Fruit fly (Drosophila melanogaster) whole organism, embryonic: ENCODE measurements around the gene Src64B.
A peak's percentile ranks its signal among the peaks of the same experiment; 100 is the strongest.

Experiments
- Abd-B ChIP-seq: fragments of 200-800 bp; sonication (Bioruptor generic); optimal IDR thresholded peaks from 2 replicates; lab custom pipeline; 2018; ENCODE audit warnings: missing biosample characterization, mild to moderate bottlenecking, missing genetic modification characterization, moderate library complexity
- Adf1 ChIP-seq: fragments of 200-800 bp; sonication (Bioruptor generic); IDR thresholded peaks from 2 replicates; pipeline ENCODE4 v1.3.6; 2022; ENCODE audit warnings: missing biosample characterization, missing genetic modification characterization
- BEAF-32 ChIP-seq: fragments of 200-800 bp; sonication (Bioruptor generic); optimal IDR thresholded peaks from 3 replicates; lab custom pipeline; 2017; ENCODE audit warnings: missing biosample characterization, missing genetic modification characterization, mild to moderate bottlenecking, moderate library complexity, missing genetic modification reagents
- Bteb2 ChIP-seq: fragments of 200-800 bp; sonication (Bioruptor generic); optimal IDR thresholded peaks from 2 replicates; lab custom pipeline; 2016; ENCODE audit warnings: missing biosample characterization, missing genetic modification characterization
- CG10321 ChIP-seq: fragments of 200-800 bp; sonication (Bioruptor generic); IDR thresholded peaks from 2 replicates; pipeline ENCODE4 v1.3.6; 2022; ENCODE audit warnings: missing biosample characterization, missing genetic modification characterization
- CG12104 ChIP-seq: fragments of 200-800 bp; sonication (Bioruptor generic); optimal IDR thresholded peaks from 3 replicates; lab custom pipeline; 2016; ENCODE audit warnings: missing biosample characterization, missing genetic modification characterization
- CG12219 ChIP-seq: fragments of 200-800 bp; sonication (Bioruptor generic); optimal IDR thresholded peaks from 3 replicates; lab custom pipeline; 2018; ENCODE audit warnings: missing biosample characterization, mild to moderate bottlenecking, missing genetic modification characterization
- CG12236 ChIP-seq: fragments of 200-800 bp; sonication (Bioruptor generic); optimal IDR thresholded peaks from 2 replicates; lab custom pipeline; 2016; ENCODE audit warnings: missing biosample characterization, missing genetic modification characterization
- CG13296 ChIP-seq: fragments of 200-800 bp; sonication (Bioruptor generic); optimal IDR thresholded peaks from 3 replicates; lab custom pipeline; 2018; ENCODE audit warnings: missing biosample characterization, mild to moderate bottlenecking, missing genetic modification characterization
- CG1529 ChIP-seq: fragments of 200-800 bp; sonication (Bioruptor generic); optimal IDR thresholded peaks from 3 replicates; lab custom pipeline; 2018; ENCODE audit warnings: missing biosample characterization, missing genetic modification characterization
- CG15601 ChIP-seq: fragments of 200-800 bp; sonication (Bioruptor generic); optimal IDR thresholded peaks from 3 replicates; lab custom pipeline; 2019; ENCODE audit warnings: missing biosample characterization, mild to moderate bottlenecking, missing genetic modification characterization, moderate library complexity
- CG2875 ChIP-seq: fragments of 200-800 bp; sonication (Bioruptor generic); optimal IDR thresholded peaks from 2 replicates; lab custom pipeline; 2017; ENCODE audit warnings: missing biosample characterization, mild to moderate bottlenecking, missing genetic modification characterization, missing genetic modification reagents
- CG34224 ChIP-seq: fragments of 200-800 bp; sonication (Bioruptor generic); IDR thresholded peaks from 3 replicates; pipeline ENCODE4 v1.3.6; 2022; ENCODE audit warnings: missing biosample characterization, missing genetic modification characterization; ENCODE audit not compliant: partially characterized antibody
- CG4360 ChIP-seq: fragments of 200-800 bp; sonication (Bioruptor generic); IDR thresholded peaks from 2 replicates; pipeline ENCODE4 v1.3.6; 2022; ENCODE audit warnings: missing biosample characterization, missing genetic modification characterization
- CG4404 ChIP-seq: fragments of 200-800 bp; sonication (Bioruptor generic); IDR thresholded peaks from 2 replicates; pipeline ENCODE4 v1.3.6; 2022; ENCODE audit warnings: missing biosample characterization, missing genetic modification characterization
- CG6791 ChIP-seq: fragments of 200-800 bp; sonication (Bioruptor generic); IDR thresholded peaks from 3 replicates; pipeline ENCODE4 v1.3.6; 2022; ENCODE audit warnings: missing biosample characterization, missing genetic modification characterization; ENCODE audit not compliant: partially characterized antibody
- CG8290 ChIP-seq, 3 experiments: fragments of 200-800 bp; sonication (Bioruptor generic); optimal IDR thresholded peaks; 2 replicates each; lab custom pipeline; 2016 to 2019; ENCODE audit warnings: missing biosample characterization in 3 of 3, missing genetic modification characterization in 3 of 3, mild to moderate bottlenecking in 2 of 3, moderate library complexity in 1 of 3
- CG8765 ChIP-seq: fragments of 200-800 bp; sonication (Bioruptor generic); IDR thresholded peaks from 2 replicates; pipeline ENCODE4 v1.3.6; 2022; ENCODE audit warnings: missing biosample characterization, missing genetic modification characterization
- CTCF ChIP-seq: fragments of 200-800 bp; sonication (Bioruptor generic); optimal IDR thresholded peaks from 2 replicates; lab custom pipeline; 2017; ENCODE audit warnings: missing biosample characterization, mild to moderate bottlenecking, missing genetic modification characterization, moderate library complexity
- Dad ChIP-seq: fragments of 200-800 bp; sonication (Bioruptor generic); optimal IDR thresholded peaks from 3 replicates; lab custom pipeline; 2016; ENCODE audit warnings: missing biosample characterization, missing genetic modification characterization
- Dip2 ChIP-seq: fragments of 200-800 bp; sonication (Bioruptor generic); IDR thresholded peaks from 2 replicates; pipeline ENCODE4 v1.3.6; 2022; ENCODE audit warnings: missing biosample characterization, missing genetic modification characterization
- H15 ChIP-seq: fragments of 200-800 bp; sonication (Bioruptor generic); IDR thresholded peaks from 3 replicates; pipeline ENCODE4 v1.3.6; 2022; ENCODE audit warnings: missing biosample characterization, missing genetic modification characterization
- Hand ChIP-seq: fragments of 200-800 bp; sonication (Bioruptor generic); optimal IDR thresholded peaks from 2 replicates; lab custom pipeline; 2017; ENCODE audit warnings: mild to moderate bottlenecking, missing biosample characterization, missing genetic modification reagents, missing genetic modification characterization
- Hmr ChIP-seq: fragments of 200-800 bp; sonication (Bioruptor generic); optimal IDR thresholded peaks from 3 replicates; lab custom pipeline; 2017; ENCODE audit warnings: mild to moderate bottlenecking, missing biosample characterization, missing genetic modification reagents, missing genetic modification characterization
- NK7.1 ChIP-seq: fragments of 200-800 bp; sonication (Bioruptor generic); optimal IDR thresholded peaks from 3 replicates; lab custom pipeline; 2016; ENCODE audit warnings: missing biosample characterization, missing genetic modification characterization
- Oli ChIP-seq: fragments of 200-800 bp; sonication (Bioruptor generic); optimal IDR thresholded peaks from 2 replicates; lab custom pipeline; 2018; ENCODE audit warnings: missing biosample characterization, mild to moderate bottlenecking, missing genetic modification characterization, moderate library complexity
- PHDP ChIP-seq: fragments of 200-800 bp; sonication (Bioruptor generic); optimal IDR thresholded peaks from 3 replicates; lab custom pipeline; 2018; ENCODE audit warnings: missing biosample characterization, mild to moderate bottlenecking, missing genetic modification characterization, moderate library complexity
- Tbp ChIP-seq: fragments of >200 bp; optimal IDR thresholded peaks from 2 replicates; lab custom pipeline; 2018; ENCODE audit warnings: missing biosample characterization, missing genetic modification characterization
- Vsx1 ChIP-seq: fragments of 200-800 bp; sonication (Bioruptor generic); optimal IDR thresholded peaks from 2 replicates; lab custom pipeline; 2017; ENCODE audit warnings: missing biosample characterization, mild to moderate bottlenecking, missing genetic modification characterization, missing genetic modification reagents
- bab2 ChIP-seq: fragments of 200-800 bp; sonication (Bioruptor generic); optimal IDR thresholded peaks from 2 replicates; lab custom pipeline; 2016; ENCODE audit warnings: missing biosample characterization, missing genetic modification characterization
- chn ChIP-seq: fragments of 200-800 bp; sonication (Bioruptor generic); optimal IDR thresholded peaks from 2 replicates; lab custom pipeline; 2016; ENCODE audit warnings: missing biosample characterization, missing genetic modification characterization
- ci ChIP-seq: fragments of 200-800 bp; sonication (Bioruptor generic); IDR thresholded peaks from 3 replicates; pipeline ENCODE4 v1.3.6; 2022; ENCODE audit warnings: missing biosample characterization, missing genetic modification characterization
- dmrt99B ChIP-seq: fragments of 200-800 bp; sonication (Bioruptor generic); optimal IDR thresholded peaks from 2 replicates; lab custom pipeline; 2018; ENCODE audit warnings: missing biosample characterization, mild to moderate bottlenecking, missing genetic modification characterization, moderate library complexity
- dpn ChIP-seq, 2 experiments: fragments of 200-800 bp; sonication (Bioruptor generic); optimal IDR thresholded peaks; 3 replicates each; lab custom pipeline; 2016; ENCODE audit warnings: missing biosample characterization in 2 of 2, missing genetic modification characterization in 2 of 2
- fd96Cb ChIP-seq: fragments of 200-800 bp; sonication (Bioruptor generic); optimal IDR thresholded peaks from 2 replicates; lab custom pipeline; 2018; ENCODE audit warnings: missing biosample characterization, mild to moderate bottlenecking, missing genetic modification characterization, moderate library complexity
- ftz-f1 ChIP-seq: fragments of 200-800 bp; sonication (Bioruptor generic); optimal IDR thresholded peaks from 2 replicates; lab custom pipeline; 2016; ENCODE audit warnings: missing biosample characterization, missing genetic modification characterization
- hth ChIP-seq: fragments of >200 bp; optimal IDR thresholded peaks from 2 replicates; lab custom pipeline; 2017; ENCODE audit warnings: inconsistent platforms
- ken ChIP-seq: fragments of 200-800 bp; sonication (Bioruptor generic); IDR thresholded peaks from 3 replicates; pipeline ENCODE4 v1.3.6; 2022; ENCODE audit warnings: missing biosample characterization, missing genetic modification characterization
- klu ChIP-seq: fragments of 200-800 bp; sonication (Bioruptor generic); IDR thresholded peaks from 2 replicates; pipeline ENCODE4 v1.3.6; 2022; ENCODE audit warnings: missing biosample characterization, missing genetic modification characterization
- lbe ChIP-seq: fragments of 200-800 bp; sonication (Bioruptor generic); optimal IDR thresholded peaks from 2 replicates; lab custom pipeline; 2016; ENCODE audit warnings: missing biosample characterization, mild to moderate bottlenecking, missing genetic modification characterization
- pan ChIP-seq, 4 experiments: fragments of >200 bp in 3 of 4; fragments of 200-800 bp in 1 of 4; sonication (Bioruptor generic) in 1 of 4; optimal IDR thresholded peaks in 3 of 4; IDR thresholded peaks in 1 of 4; 2 replicates each; pipeline versions ENCODE4 v1.3.6 to Lab custom; 2017 to 2022; ENCODE audit warnings: missing biosample characterization in 2 of 4, missing genetic modification characterization in 2 of 4, mixed read lengths in 1 of 4
- repo ChIP-seq: fragments of 200-800 bp; sonication (Bioruptor generic); optimal IDR thresholded peaks from 2 replicates; lab custom pipeline; 2016; ENCODE audit warnings: missing biosample characterization, missing genetic modification characterization
- sna ChIP-seq: fragments of 200-800 bp; sonication (Bioruptor generic); IDR thresholded peaks from 2 replicates; pipeline ENCODE4 v1.3.6; 2022; ENCODE audit warnings: missing biosample characterization, missing genetic modification characterization; ENCODE audit not compliant: partially characterized antibody
- sr ChIP-seq: fragments of 200-800 bp; sonication (Bioruptor generic); IDR thresholded peaks from 3 replicates; pipeline ENCODE4 v1.3.6; 2022; ENCODE audit warnings: missing biosample characterization, missing genetic modification characterization
- sug ChIP-seq: fragments of 200-800 bp; optimal IDR thresholded peaks from 2 replicates; lab custom pipeline; 2019; ENCODE audit warnings: missing biosample characterization, mild to moderate bottlenecking, missing genetic modification characterization, moderate library complexity
- tio ChIP-seq: fragments of 200-800 bp; sonication (Bioruptor generic); optimal IDR thresholded peaks from 2 replicates; lab custom pipeline; 2017; ENCODE audit warnings: missing biosample characterization, missing genetic modification characterization, inconsistent platforms
- tll ChIP-seq, 2 experiments: fragments of 200-800 bp in 1 of 2; fragments of >200 bp in 1 of 2; sonication (Bioruptor generic) in 1 of 2; optimal IDR thresholded peaks; 2 replicates each; lab custom pipeline; 2017 to 2019; ENCODE audit warnings: missing biosample characterization in 2 of 2, missing genetic modification characterization in 2 of 2, mild to moderate bottlenecking in 1 of 2, moderate library complexity in 1 of 2
- trh ChIP-seq: fragments of 200-800 bp; sonication (Bioruptor generic); optimal IDR thresholded peaks from 2 replicates; lab custom pipeline; 2016; ENCODE audit warnings: missing biosample characterization, missing genetic modification characterization
- wor ChIP-seq: fragments of 200-800 bp; sonication (Bioruptor generic); IDR thresholded peaks from 2 replicates; pipeline ENCODE4 v1.3.6; 2022; ENCODE audit warnings: missing biosample characterization, missing genetic modification characterization
- zf30C ChIP-seq: fragments of 200-800 bp; sonication (Bioruptor generic); optimal IDR thresholded peaks from 3 replicates; lab custom pipeline; 2018; ENCODE audit warnings: missing biosample characterization, mild to moderate bottlenecking, missing genetic modification characterization

The Src64B gene

DNA sequence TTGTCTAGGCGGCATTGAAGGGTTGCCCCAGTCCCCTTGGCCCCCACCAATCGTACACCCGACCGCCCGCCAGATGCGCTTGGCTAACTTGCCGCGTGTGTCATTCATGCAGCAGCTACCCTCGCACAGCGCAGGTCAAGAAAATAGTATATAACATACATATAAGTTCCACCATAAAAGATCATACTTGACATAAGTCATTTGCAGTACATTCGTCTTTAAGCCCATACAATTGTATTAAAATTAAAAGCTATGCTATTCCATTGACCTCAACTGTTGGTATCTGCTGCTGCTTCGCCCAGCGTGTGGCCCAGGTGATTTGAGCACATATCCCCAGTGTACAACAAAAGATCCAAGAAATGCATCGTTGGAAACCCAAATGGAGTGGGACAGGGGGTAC is 14.7 kb downstream of the Src64B start (continued):
- TF ChIP-seq chn (GFP tag; lab: Kevin White, UChicago) (peak; percentile 79), CG13296 (GFP tag; lab: Kevin White, UChicago) (no peak), Tbp (GFP tag; lab: Kevin White, UChicago) (no peak), Hand (no peak), tio (GFP tag; lab: Kevin White, UChicago) (peak; percentile 63), wor (peak; percentile 60), Abd-B (peak; percentile 61), Dad (GFP tag; lab: Kevin White, UChicago) (peak; percentile 45), CG34224 (no peak), Hmr (GFP tag; lab: Kevin White, UChicago) (no peak), Vsx1 (GFP tag; lab: Kevin White, UChicago) (peak; percentile 45), CG1529 (GFP tag; lab: Kevin White, UChicago) (peak; percentile 66), CG10321 (GFP tag; lab: Robert Waterston, UW) (peak; percentile 13; the same call in 1 of the 2 replicates), tll (GFP tag; optimal IDR thresholded peaks at IDR 0.05; lab: Kevin White, UChicago) (no peak), CG4360 (GFP tag; lab: Robert Waterston, UW) (no peak), Dip2 (GFP tag; lab: Robert Waterston, UW) (no peak), repo (GFP tag; lab: Kevin White, UChicago) (peak; percentile 41), Bteb2 (GFP tag; lab: Kevin White, UChicago) (no peak), CG2875 (GFP tag; lab: Kevin White, UChicago) (peak; percentile 72), CG8765 (peak; percentile 69; the same call in 1 of the 2 replicates), fd96Cb (peak; percentile 81), sna (GFP tag; lab: Robert Waterston, UW) (no peak), dmrt99B (tag; lab: Kevin White, UChicago) (peak; percentile 73), PHDP (tag; lab: Kevin White, UChicago) (peak; percentile 62), BEAF-32 (GFP tag; lab: Kevin White, UChicago) (no peak), pan (optimal IDR thresholded peaks at IDR 0.05; lab: Kevin White, UChicago) (no peak), pan (GFP tag; optimal IDR thresholded peaks at IDR 0.05 in 1 of 2, IDR thresholded peaks at IDR 0.05 in 1 of 2) (peak in 1 of 2 experiments; percentile 85), CG4404 (GFP tag; lab: Robert Waterston, UW) (peak; percentile 73), trh (peak; percentile 11), CTCF (peak; percentile 34), sr (GFP tag; lab: Robert Waterston, UW) (0 out of 3 replicates have a peak, but pooled peaks have one; percentile 27), CG6791 (no peak), CG15601 (tag; lab: Kevin White, UChicago) (peak; percentile 64), ftz-f1 (GFP tag; lab: Kevin White, UChicago) (no peak), ken (peak; percentile 87), CG8290 (GFP tag; optimal IDR thresholded peaks at IDR 0.05; lab: Kevin White, UChicago) (peak; percentile 68), CG8290 (tag; optimal IDR thresholded peaks at IDR 0.05; lab: Kevin White, UChicago) (peak in 1 of 2 experiments; percentile 57), H15 (peak; percentile 79), hth (lab: Kevin White, UChicago) (no peak), zf30C (no peak), CG12236 (peak; percentile 58), NK7.1 (GFP tag; lab: Kevin White, UChicago) (no peak), Oli (tag; lab: Kevin White, UChicago) (peak; percentile 72), bab2 (GFP tag; lab: Kevin White, UChicago) (peak; percentile 71), dpn (GFP tag; optimal IDR thresholded peaks at IDR 0.05; lab: Kevin White, UChicago) (peak; percentile 58 to 64), sug (tag; lab: Kevin White, UChicago) (no peak), CG12219 (GFP tag; lab: Kevin White, UChicago) (peak; percentile 62), CG12104 (GFP tag; lab: Kevin White, UChicago) (peak; percentile 12), ci (GFP tag; lab: Robert Waterston, UW) (peak; percentile 95), klu (GFP tag; lab: Robert Waterston, UW) (peak; percentile 70), Adf1 (no peak), lbe (GFP tag; lab: Kevin White, UChicago) (no peak)
